Fruit fly (Drosophila melanogaster): Measurements from ENCODE around the gene kmg.
A peak's percentile ranks its signal among the peaks of the same experiment; 100 is the strongest.

The kmg gene

dm6 chr2L:13145035-13145683, 15.2 kb upstream of the kmg start (continued):
- TF ChIP-seq CG13424 (tag; optimal IDR thresholded peaks at IDR 0.05) (peak; percentile 73), caup (GFP tag; optimal IDR thresholded peaks at IDR 0.05; ENCODE audit: severe bottlenecking) (peak; percentile 78), z (GFP tag; IDR thresholded peaks at IDR 0.05) (no peak), CG33557 (GFP tag; optimal IDR thresholded peaks at IDR 0.05) (no peak), CG31388 (GFP tag; optimal IDR thresholded peaks at IDR 0.05) (no peak), Fer2 (tag; optimal IDR thresholded peaks at IDR 0.05) (peak; percentile 58), al (GFP tag; IDR thresholded peaks at IDR 0.05) (peak; percentile 88), danr (GFP tag; IDR thresholded peaks at IDR 0.05) (peak; percentile 66), Mes4 (GFP tag; optimal IDR thresholded peaks at IDR 0.05) (peak; percentile 47), HHEX (GFP tag; optimal IDR thresholded peaks at IDR 0.05) (peak; percentile 76), hkb (optimal IDR thresholded peaks at IDR 0.05) (no peak), hkb (GFP tag; IDR thresholded peaks at IDR 0.05) (peak; percentile 85), CG4617 (GFP tag; optimal IDR thresholded peaks at IDR 0.05; ENCODE audit: borderline replicate concordance) (no peak), amos (GFP tag; IDR thresholded peaks at IDR 0.05; ENCODE audit: partially characterized antibody) (no peak), chif (GFP tag; optimal IDR thresholded peaks at IDR 0.05) (peak; percentile 49 to 51), Vsx1 (GFP tag; optimal IDR thresholded peaks at IDR 0.05) (no peak), aop (GFP tag; IDR thresholded peaks at IDR 0.05) (no peak), tx (GFP tag; optimal IDR thresholded peaks at IDR 0.05) (peak; percentile 53), CG1233 (GFP tag; optimal IDR thresholded peaks at IDR 0.05) (peak; percentile 54), CG12155 (GFP tag; optimal IDR thresholded peaks at IDR 0.05) (peak; percentile 66), CG18599 (GFP tag; optimal IDR thresholded peaks at IDR 0.05) (peak; percentile 87), croc (GFP tag; conservative IDR thresholded peaks at IDR 0.05) (no peak), H15 (GFP tag; IDR thresholded peaks at IDR 0.05) (peak; percentile 66; the same call in 2 of the 3 replicates), CG7372 (GFP tag; IDR thresholded peaks at IDR 0.05) (peak; percentile 74), ro (GFP tag; IDR thresholded peaks at IDR 0.05) (no peak), ssp (GFP tag; IDR thresholded peaks at IDR 0.05) (peak; percentile 48), Nf-YB (GFP tag; optimal IDR thresholded peaks at IDR 0.05) (peak; percentile 35), NK7.1 (GFP tag; optimal IDR thresholded peaks at IDR 0.05) (peak; percentile 28), jing (GFP tag; optimal IDR thresholded peaks at IDR 0.05) (no peak), CG33213 (GFP tag; optimal IDR thresholded peaks at IDR 0.05) (peak; percentile 54), mirr (GFP tag; optimal IDR thresholded peaks at IDR 0.05) (peak; percentile 4), pb (GFP tag; optimal IDR thresholded peaks at IDR 0.05) (peak; percentile 62), CG2889 (GFP tag; IDR thresholded peaks at IDR 0.05) (0 out of 3 replicates have a peak, but pooled peaks have one; percentile 37), fru (optimal IDR thresholded peaks at IDR 0.05) (no peak), NfI (GFP tag; optimal IDR thresholded peaks at IDR 0.05) (peak; percentile 62), cato (GFP tag; optimal IDR thresholded peaks at IDR 0.05; ENCODE audit: borderline replicate concordance) (peak; percentile 30), CG15514 (GFP tag; optimal IDR thresholded peaks at IDR 0.05) (peak; percentile 68), esg (GFP tag; conservative IDR thresholded peaks at IDR 0.05) (peak; percentile 79), sqz (GFP tag; optimal IDR thresholded peaks at IDR 0.05) (peak; percentile 71), gt (GFP tag; IDR thresholded peaks at IDR 0.05) (no peak), CG17186 (GFP tag; optimal IDR thresholded peaks at IDR 0.05) (no peak), CG3838 (GFP tag; optimal IDR thresholded peaks at IDR 0.05) (no peak), CG4360 (GFP tag; IDR thresholded peaks at IDR 0.05) (no peak), Ptx1 (GFP tag; IDR thresholded peaks at IDR 0.05) (peak; percentile 88), slbo (GFP tag; IDR thresholded peaks at IDR 0.05) (peak; percentile 91), CG10147 (GFP tag; optimal IDR thresholded peaks at IDR 0.05) (peak; percentile 89), Ada2b (GFP tag; IDR thresholded peaks at IDR 0.05) (peak; percentile 81), scrt (GFP tag; optimal IDR thresholded peaks at IDR 0.05) (peak; percentile 71), CG11398 (GFP tag; optimal IDR thresholded peaks at IDR 0.05) (peak; percentile 18), dati (GFP tag; IDR thresholded peaks at IDR 0.05) (no peak), gce (GFP tag; IDR thresholded peaks at IDR 0.05) (0 out of 3 replicates have a peak, but pooled peaks have one; percentile 59)

Data from whole organism, embryonic.